Fruit fly (Drosophila melanogaster) whole organism, embryonic: Measurements from ENCODE around the gene Npc2g.

Source experiments
- Bteb2 ChIP-seq: fragments of 200-800 bp; sonication (Bioruptor generic); optimal IDR thresholded peaks from 2 replicates; lab custom pipeline; 2016; ENCODE audit warnings: missing biosample characterization, missing genetic modification characterization
- CG1024 ChIP-seq: fragments of 200-800 bp; sonication (Bioruptor generic); IDR thresholded peaks from 2 replicates; pipeline ENCODE4 v1.3.6; 2022; ENCODE audit warnings: missing biosample characterization, missing genetic modification characterization
- CG10431 ChIP-seq: fragments of 200-800 bp; sonication (Bioruptor generic); optimal IDR thresholded peaks from 3 replicates; lab custom pipeline; 2018; ENCODE audit warnings: missing biosample characterization, mild to moderate bottlenecking, missing genetic modification characterization
- CG11504 ChIP-seq: fragments of 200-800 bp; sonication (Bioruptor generic); optimal IDR thresholded peaks from 3 replicates; lab custom pipeline; 2019; ENCODE audit warnings: missing biosample characterization, mild to moderate bottlenecking, missing genetic modification characterization, moderate library complexity
- CG14667 ChIP-seq: fragments of 200-800 bp; sonication (Bioruptor generic); IDR thresholded peaks from 2 replicates; pipeline ENCODE4 v1.3.6; 2022; ENCODE audit warnings: missing biosample characterization, missing genetic modification characterization
- CG1529 ChIP-seq: fragments of 200-800 bp; sonication (Bioruptor generic); optimal IDR thresholded peaks from 3 replicates; lab custom pipeline; 2018; ENCODE audit warnings: missing biosample characterization, missing genetic modification characterization
- CG17361 ChIP-seq: fragments of 200-800 bp; sonication (Bioruptor generic); IDR thresholded peaks from 3 replicates; pipeline ENCODE4 v1.3.6; 2022; ENCODE audit warnings: missing biosample characterization, missing genetic modification characterization
- CG1832 ChIP-seq: fragments of 200-800 bp; sonication (Bioruptor generic); optimal IDR thresholded peaks from 2 replicates; lab custom pipeline; 2017; ENCODE audit warnings: missing biosample characterization, mild to moderate bottlenecking, missing genetic modification characterization, inconsistent platforms
- CG2199 ChIP-seq: fragments of 200-800 bp; sonication (Bioruptor generic); IDR thresholded peaks from 3 replicates; pipeline ENCODE4 v1.3.6; 2022; ENCODE audit warnings: missing biosample characterization, missing genetic modification characterization
- CG32767 ChIP-seq: fragments of 200-800 bp; sonication (Bioruptor generic); IDR thresholded peaks from 2 replicates; pipeline ENCODE4 v1.3.6; 2022; ENCODE audit warnings: missing biosample characterization, missing genetic modification characterization
- CG3995 ChIP-seq: fragments of 200-800 bp; sonication (Bioruptor generic); optimal IDR thresholded peaks from 3 replicates; lab custom pipeline; 2016; ENCODE audit warnings: missing biosample characterization, missing genetic modification characterization
- CG4404 ChIP-seq: fragments of 200-800 bp; sonication (Bioruptor generic); IDR thresholded peaks from 2 replicates; pipeline ENCODE4 v1.3.6; 2022; ENCODE audit warnings: missing biosample characterization, missing genetic modification characterization
- CG4424 ChIP-seq: fragments of 200-800 bp; sonication (Bioruptor generic); optimal IDR thresholded peaks from 3 replicates; lab custom pipeline; 2016; ENCODE audit warnings: missing biosample characterization, missing genetic modification characterization
- CG6854 ChIP-seq: fragments of 200-800 bp; sonication (Bioruptor generic); optimal IDR thresholded peaks from 3 replicates; lab custom pipeline; 2017; ENCODE audit warnings: missing biosample characterization, mild to moderate bottlenecking, missing genetic modification characterization
- CG8281 ChIP-seq: fragments of 200-800 bp; sonication (Bioruptor generic); optimal IDR thresholded peaks from 2 replicates; lab custom pipeline; 2018; ENCODE audit warnings: missing biosample characterization, mild to moderate bottlenecking, missing genetic modification characterization, moderate library complexity
- CG9797 ChIP-seq: fragments of 200-800 bp; sonication (Bioruptor generic); optimal IDR thresholded peaks from 3 replicates; lab custom pipeline; 2018; ENCODE audit warnings: missing biosample characterization, mild to moderate bottlenecking, missing genetic modification characterization
- CG9817 ChIP-seq: fragments of 200-800 bp; sonication (Bioruptor generic); optimal IDR thresholded peaks from 2 replicates; lab custom pipeline; 2018; ENCODE audit warnings: missing biosample characterization, mild to moderate bottlenecking, missing genetic modification characterization, moderate library complexity
- CG9876 ChIP-seq: fragments of 200-800 bp; sonication (Bioruptor generic); optimal IDR thresholded peaks from 2 replicates; lab custom pipeline; 2016; ENCODE audit warnings: missing biosample characterization, missing genetic modification characterization
- CHES-1-like ChIP-seq: fragments of 200-800 bp; sonication (Bioruptor generic); optimal IDR thresholded peaks from 2 replicates; lab custom pipeline; 2016; ENCODE audit warnings: missing biosample characterization, missing genetic modification characterization
- Dip3 ChIP-seq: fragments of 200-800 bp; sonication (Bioruptor generic); optimal IDR thresholded peaks from 3 replicates; lab custom pipeline; 2016; ENCODE audit warnings: missing biosample characterization, missing genetic modification characterization
- Doc2 ChIP-seq: fragments of 200-800 bp; sonication (Bioruptor generic); IDR thresholded peaks from 2 replicates; pipeline ENCODE4 v1.3.6; 2022; ENCODE audit warnings: missing biosample characterization, missing genetic modification characterization
- Dref ChIP-seq: fragments of 200-800 bp; sonication (Bioruptor generic); IDR thresholded peaks from 2 replicates; pipeline ENCODE4 v1.3.6; 2022; ENCODE audit warnings: missing biosample characterization, missing genetic modification characterization
- Ets65A ChIP-seq: fragments of 200-800 bp; sonication (Bioruptor generic); peaks from one replicate; lab custom pipeline; 2016; ENCODE audit warnings: missing biosample characterization, missing genetic modification characterization
- Fer2 ChIP-seq: fragments of 200-800 bp; sonication (Bioruptor generic); optimal IDR thresholded peaks from 2 replicates; lab custom pipeline; 2018; ENCODE audit warnings: missing biosample characterization, mild to moderate bottlenecking, missing genetic modification characterization, moderate library complexity
- Gsc ChIP-seq: fragments of 200-800 bp; sonication (Bioruptor generic); IDR thresholded peaks from 2 replicates; pipeline ENCODE4 v1.3.6; 2022; ENCODE audit warnings: missing biosample characterization, missing genetic modification characterization
- H15 ChIP-seq: fragments of 200-800 bp; sonication (Bioruptor generic); IDR thresholded peaks from 3 replicates; pipeline ENCODE4 v1.3.6; 2022; ENCODE audit warnings: missing biosample characterization, missing genetic modification characterization
- HHEX ChIP-seq: fragments of 200-800 bp; sonication (Bioruptor generic); optimal IDR thresholded peaks from 3 replicates; lab custom pipeline; 2017; ENCODE audit warnings: missing biosample characterization, mild to moderate bottlenecking, missing genetic modification characterization, missing genetic modification reagents
- NC2β ChIP-seq: fragments of 200-800 bp; sonication (Bioruptor generic); optimal IDR thresholded peaks from 2 replicates; lab custom pipeline; 2016; ENCODE audit warnings: missing biosample characterization, missing genetic modification characterization
- Neu2 ChIP-seq: fragments of 200-800 bp; sonication (Bioruptor generic); optimal IDR thresholded peaks from 3 replicates; lab custom pipeline; 2016; ENCODE audit warnings: missing biosample characterization, missing genetic modification characterization, borderline replicate concordance
- Trl ChIP-seq, 3 experiments: fragments of >200 bp in 2 of 3; fragments of 200-800 bp in 1 of 3; sonication (Bioruptor generic) in 1 of 3; optimal IDR thresholded peaks; 2 replicates in 1 of 3; 3 replicates in 2 of 3; lab custom pipeline; 2016 to 2017; ENCODE audit warnings: missing biosample characterization in 1 of 3, missing genetic modification characterization in 1 of 3
- amos ChIP-seq: fragments of 200-800 bp; sonication (Bioruptor generic); IDR thresholded peaks from 2 replicates; pipeline ENCODE4 v1.3.6; 2022; ENCODE audit warnings: missing biosample characterization, missing genetic modification characterization; ENCODE audit not compliant: partially characterized antibody
- cato ChIP-seq: fragments of 200-800 bp; sonication (Bioruptor generic); optimal IDR thresholded peaks from 2 replicates; lab custom pipeline; 2016; ENCODE audit warnings: missing biosample characterization, missing genetic modification characterization, borderline replicate concordance
- chif ChIP-seq, 2 experiments: fragments of 200-800 bp; sonication (Bioruptor generic); optimal IDR thresholded peaks; 3 replicates each; lab custom pipeline; 2016; ENCODE audit warnings: missing biosample characterization in 2 of 2, missing genetic modification characterization in 2 of 2
- chm ChIP-seq: fragments of 200-800 bp; sonication (Bioruptor generic); IDR thresholded peaks from 2 replicates; pipeline ENCODE4 v1.3.6; 2022; ENCODE audit warnings: missing biosample characterization, missing genetic modification characterization
- chn ChIP-seq: fragments of 200-800 bp; sonication (Bioruptor generic); optimal IDR thresholded peaks from 2 replicates; lab custom pipeline; 2016; ENCODE audit warnings: missing biosample characterization, missing genetic modification characterization
- croc ChIP-seq: fragments of 200-800 bp; sonication (Bioruptor generic); conservative IDR thresholded peaks from 3 replicates; pipeline ENCODE4 v1.3.6; 2022; ENCODE audit warnings: missing biosample characterization, missing genetic modification characterization
- dmrt11E ChIP-seq: fragments of 200-800 bp; sonication (Bioruptor generic); optimal IDR thresholded peaks from 3 replicates; lab custom pipeline; 2018; ENCODE audit warnings: missing biosample characterization, mild to moderate bottlenecking, missing genetic modification characterization, moderate library complexity
- fd64A ChIP-seq: fragments of 200-800 bp; sonication (Bioruptor generic); optimal IDR thresholded peaks from 3 replicates; lab custom pipeline; 2018; ENCODE audit warnings: missing biosample characterization, mild to moderate bottlenecking, missing genetic modification characterization
- fd96Cb ChIP-seq: fragments of 200-800 bp; sonication (Bioruptor generic); optimal IDR thresholded peaks from 2 replicates; lab custom pipeline; 2018; ENCODE audit warnings: missing biosample characterization, mild to moderate bottlenecking, missing genetic modification characterization, moderate library complexity
- grn ChIP-seq: fragments of 200-800 bp; sonication (Bioruptor generic); optimal IDR thresholded peaks from 3 replicates; lab custom pipeline; 2017; ENCODE audit warnings: missing biosample characterization, missing genetic modification characterization
- hb ChIP-seq: fragments of 200-800 bp; sonication (Bioruptor generic); IDR thresholded peaks from 3 replicates; pipeline ENCODE4 v1.3.6; 2022; ENCODE audit warnings: missing biosample characterization, missing genetic modification characterization; ENCODE audit not compliant: partially characterized antibody
- hkb ChIP-seq, 2 experiments: fragments of 200-800 bp in 1 of 2; fragments of >200 bp in 1 of 2; sonication (Bioruptor generic) in 1 of 2; IDR thresholded peaks in 1 of 2; optimal IDR thresholded peaks in 1 of 2; 2 replicates each; pipeline versions ENCODE4 v1.3.6 to Lab custom; 2017 to 2022; ENCODE audit warnings: missing biosample characterization in 1 of 2, missing genetic modification characterization in 1 of 2
- ken ChIP-seq: fragments of 200-800 bp; sonication (Bioruptor generic); IDR thresholded peaks from 3 replicates; pipeline ENCODE4 v1.3.6; 2022; ENCODE audit warnings: missing biosample characterization, missing genetic modification characterization
- prd ChIP-seq, 3 experiments: fragments of >200 bp in 2 of 3; fragments of 200-800 bp in 1 of 3; sonication (Bioruptor generic) in 1 of 3; optimal IDR thresholded peaks in 2 of 3; IDR thresholded peaks in 1 of 3; 2 replicates in 2 of 3; 3 replicates in 1 of 3; pipeline versions ENCODE4 v1.3.6 to Lab custom; 2017 to 2022; ENCODE audit warnings: missing biosample characterization in 1 of 3, missing genetic modification characterization in 1 of 3
- psq ChIP-seq: fragments of 200-800 bp; sonication (Bioruptor generic); optimal IDR thresholded peaks from 2 replicates; lab custom pipeline; 2017; ENCODE audit warnings: missing biosample characterization, missing genetic modification characterization
- pzg ChIP-seq: fragments of 200-800 bp; sonication (Bioruptor generic); optimal IDR thresholded peaks from 3 replicates; lab custom pipeline; 2018; ENCODE audit warnings: missing biosample characterization, mild to moderate bottlenecking, missing genetic modification characterization, moderate library complexity
- sc ChIP-seq, 3 experiments: fragments of >200 bp in 2 of 3; fragments of 200-800 bp in 1 of 3; sonication (Bioruptor generic) in 1 of 3; optimal IDR thresholded peaks; 2 replicates in 2 of 3; 3 replicates in 1 of 3; lab custom pipeline; 2017; ENCODE audit warnings: mild to moderate bottlenecking in 1 of 3, missing biosample characterization in 1 of 3, missing genetic modification characterization in 1 of 3, missing genetic modification reagents in 1 of 3
- sens ChIP-seq: fragments of 200-800 bp; sonication (Bioruptor generic); peaks from one replicate; lab custom pipeline; 2016; ENCODE audit warnings: missing biosample characterization, missing genetic modification characterization
- stwl ChIP-seq: fragments of 200-800 bp; sonication (Bioruptor generic); optimal IDR thresholded peaks from 3 replicates; lab custom pipeline; 2018; ENCODE audit warnings: missing biosample characterization, mild to moderate bottlenecking, missing genetic modification characterization, moderate library complexity

Npc2g gene

DNA sequence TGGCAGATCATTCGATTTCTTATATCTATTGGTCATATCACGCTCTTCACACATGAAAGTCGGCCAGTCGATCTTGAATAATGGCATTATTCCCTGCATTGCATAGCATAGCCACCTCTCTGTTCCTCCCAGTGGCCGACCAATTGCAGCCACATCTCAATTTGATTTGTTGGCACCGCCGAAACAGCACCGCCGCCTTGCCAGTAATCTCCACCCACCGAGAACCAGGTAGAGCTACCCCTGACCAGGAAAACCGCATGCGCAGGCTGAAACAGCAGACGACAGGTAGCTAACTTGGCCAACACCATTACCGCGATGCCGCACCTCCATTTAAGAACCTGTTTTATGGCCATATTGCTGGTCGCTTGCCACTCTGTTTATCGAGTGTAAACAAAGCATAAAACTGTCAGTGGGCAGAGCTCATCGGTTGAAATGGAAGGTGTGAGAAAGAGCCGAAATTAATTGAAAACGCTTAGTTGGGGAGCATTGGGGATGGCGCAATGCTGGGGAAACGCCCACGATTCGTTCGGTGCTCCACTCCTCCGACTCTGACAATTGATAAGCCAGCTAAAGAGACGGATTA is 21.9 kb upstream of the Npc2g start (continued):
- TF ChIP-seq CG1832: no peak
- no peak for TF ChIP-seq Doc2 (GFP tag; lab: Robert Waterston, UW)
- no peak for TF ChIP-seq Neu2
- TF ChIP-seq CG9817 (tag; lab: Kevin White, UChicago): no peak
- TF ChIP-seq cato (GFP tag; lab: Kevin White, UChicago): no peak
- no peak for TF ChIP-seq CG2199 (GFP tag; lab: Robert Waterston, UW)
- TF ChIP-seq Trl (optimal IDR thresholded peaks at IDR 0.05; lab: Kevin White, UChicago): no peak
- TF ChIP-seq Trl (GFP tag; optimal IDR thresholded peaks at IDR 0.05; lab: Kevin White, UChicago): peak; percentile 18
- no peak for TF ChIP-seq CHES-1-like (GFP tag; lab: Kevin White, UChicago)
- TF ChIP-seq hb (GFP tag; lab: Robert Waterston, UW): no peak
- no peak for TF ChIP-seq CG4404 (GFP tag; lab: Robert Waterston, UW)
- peak; percentile 31 for TF ChIP-seq HHEX
- TF ChIP-seq fd64A (GFP tag; lab: Kevin White, UChicago): peak; percentile 50
- TF ChIP-seq CG4424: peak; percentile 7
- TF ChIP-seq Bteb2 (GFP tag; lab: Kevin White, UChicago): no peak
- TF ChIP-seq croc (GFP tag; lab: Robert Waterston, UW): no peak
- TF ChIP-seq CG14667 (GFP tag; lab: Robert Waterston, UW): no peak
- no peak for TF ChIP-seq fd96Cb (tag; lab: Kevin White, UChicago)
- TF ChIP-seq CG9876 (GFP tag; lab: Kevin White, UChicago): no peak
- no peak for TF ChIP-seq Ets65A (GFP tag; lab: Kevin White, UChicago)
- TF ChIP-seq sens (GFP tag; lab: Kevin White, UChicago): peak; percentile 83
- no peak; the same call in 1 of the 2 replicates for TF ChIP-seq CG1024 (GFP tag; lab: Robert Waterston, UW)
- TF ChIP-seq CG8281 (tag; lab: Kevin White, UChicago): no peak
- no peak for TF ChIP-seq CG3995 (GFP tag; lab: Kevin White, UChicago)
- TF ChIP-seq hkb (optimal IDR thresholded peaks at IDR 0.05; lab: Kevin White, UChicago): no peak
- no peak for TF ChIP-seq hkb (GFP tag; IDR thresholded peaks at IDR 0.05; lab: Robert Waterston, UW)
- no peak for TF ChIP-seq CG6854 (GFP tag; lab: Kevin White, UChicago)
- no peak for TF ChIP-seq Dip3 (GFP tag; lab: Kevin White, UChicago)
- TF ChIP-seq prd (optimal IDR thresholded peaks at IDR 0.05; lab: Kevin White, UChicago): no peak
- TF ChIP-seq prd (GFP tag; IDR thresholded peaks at IDR 0.05; lab: Robert Waterston, UW): no peak
- TF ChIP-seq CG1529: no peak
- TF ChIP-seq chn (GFP tag; lab: Kevin White, UChicago): no peak
- peak; percentile 41; the same call in 1 of the 2 replicates for TF ChIP-seq chm (GFP tag; lab: Robert Waterston, UW)
- TF ChIP-seq Gsc: no peak
- TF ChIP-seq CG17361: no peak
- no peak for TF ChIP-seq sc (optimal IDR thresholded peaks at IDR 0.05; lab: Kevin White, UChicago)
- no peak for TF ChIP-seq sc (GFP tag; optimal IDR thresholded peaks at IDR 0.05; lab: Kevin White, UChicago)
- TF ChIP-seq stwl (tag; lab: Kevin White, UChicago): no peak
- TF ChIP-seq CG9797: no peak
- TF ChIP-seq NC2β (GFP tag; lab: Kevin White, UChicago): no peak
- TF ChIP-seq ken (GFP tag; lab: Robert Waterston, UW): no peak
- TF ChIP-seq CG32767 (GFP tag; lab: Robert Waterston, UW): no peak
- no peak for TF ChIP-seq grn
- no peak for TF ChIP-seq Dref (GFP tag; lab: Robert Waterston, UW)
- peak; percentile 26 for TF ChIP-seq dmrt11E (tag; lab: Kevin White, UChicago)
- no peak for TF ChIP-seq psq (GFP tag; lab: Kevin White, UChicago)
- TF ChIP-seq amos: no peak
- no peak for TF ChIP-seq Fer2 (tag; lab: Kevin White, UChicago)
- no peak for TF ChIP-seq CG11504 (tag; lab: Kevin White, UChicago)
- no peak for TF ChIP-seq pzg (GFP tag; lab: Kevin White, UChicago)
- peak in 1 of 2 experiments; percentile 45 for TF ChIP-seq chif (GFP tag; optimal IDR thresholded peaks at IDR 0.05; lab: Kevin White, UChicago)
- TF ChIP-seq H15 (GFP tag; lab: Robert Waterston, UW): no peak
- no peak for TF ChIP-seq CG10431
